Worm (Caenorhabditis elegans) whole organism, L2 larva: ENCODE data around the gene prp-21.

Experiments
- F13H6.1 ChIP-seq: sonication (generic microtip); optimal IDR thresholded peaks from 2 replicates; lab custom pipeline; 2016; ENCODE audit warnings: missing genetic modification characterization, missing compliant biosample characterization
- alr-1 ChIP-seq: fragments of 150-350 bp; optimal IDR thresholded peaks from 2 replicates; lab custom pipeline; 2014; ENCODE audit warnings: missing biosample characterization, missing genetic modification characterization
- egl-27 ChIP-seq: sonication (generic microtip); optimal IDR thresholded peaks from 3 replicates; lab custom pipeline; 2017; ENCODE audit warnings: missing biosample characterization, missing genetic modification reagents, missing genetic modification characterization
- elt-1 ChIP-seq: fragments of 150-350 bp; optimal IDR thresholded peaks from 2 replicates; lab custom pipeline; 2014; ENCODE audit warnings: missing biosample characterization, missing genetic modification characterization
- fos-1 ChIP-seq: fragments of 150-350 bp; optimal IDR thresholded peaks from 2 replicates; lab custom pipeline; 2014; ENCODE audit warnings: missing biosample characterization, missing genetic modification characterization
- lsy-2 ChIP-seq, 2 experiments: fragments of 150-350 bp in 1 of 2; sonication (generic microtip) in 1 of 2; optimal IDR thresholded peaks; 2 replicates each; lab custom pipeline; 2014 to 2017; ENCODE audit warnings: missing biosample characterization in 2 of 2, missing genetic modification characterization in 2 of 2
- peb-1 ChIP-seq: fragments of 150-350 bp; optimal IDR thresholded peaks from 2 replicates; lab custom pipeline; 2014; ENCODE audit warnings: missing biosample characterization, missing genetic modification characterization
- unc-39 ChIP-seq: fragments of 150-350 bp; optimal IDR thresholded peaks from 2 replicates; lab custom pipeline; 2014; ENCODE audit warnings: missing biosample characterization, missing genetic modification characterization

DNA sequence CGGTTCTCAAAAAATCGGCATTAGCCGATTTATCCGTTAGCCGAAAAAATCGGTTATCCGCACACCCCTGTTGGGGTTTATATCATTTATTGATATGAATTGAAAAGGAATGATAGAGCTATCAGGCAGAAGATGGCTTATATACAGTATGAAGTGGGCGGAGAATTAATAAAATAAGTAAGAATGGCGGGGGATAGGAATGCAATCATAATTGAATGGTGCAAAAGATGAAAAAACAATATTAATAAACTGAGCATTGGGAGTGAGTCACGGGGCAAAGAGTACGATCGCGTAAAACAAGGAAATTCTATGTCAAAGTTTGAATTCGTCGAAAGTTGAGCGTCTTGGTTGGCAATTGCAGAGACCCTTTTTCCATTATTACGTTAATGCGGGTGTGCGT, 52.1 kb downstream of the prp-21 start, which contains the start of gene T27A1.2:
- no peak for TF ChIP-seq alr-1 (tag; lab: Kevin White, UChicago)
- TF ChIP-seq elt-1 (tag; lab: Kevin White, UChicago), result no peak
- TF ChIP-seq fos-1 (tag; lab: Kevin White, UChicago), result no peak
- no peak for TF ChIP-seq peb-1
- no peak for TF ChIP-seq F13H6.1 (tag; lab: Kevin White, UChicago)
- TF ChIP-seq lsy-2 (tag; optimal IDR thresholded peaks at IDR 0.05; lab: Kevin White, UChicago), result no peak
- no peak for TF ChIP-seq unc-39
- no peak for TF ChIP-seq egl-27 (tag; lab: Kevin White, UChicago)
